Fruit fly (Drosophila melanogaster): Measurements from ENCODE around the gene CG14073.

- TF ChIP-seq psq (optimal IDR thresholded peaks at IDR 0.05) (no peak), Dll (optimal IDR thresholded peaks at IDR 0.05) (no peak), pan (optimal IDR thresholded peaks at IDR 0.05) (no peak), CG8478 (optimal IDR thresholded peaks at IDR 0.05) (no peak)
Observed at dm6 chr3L:18784562-18784961, 35.9 kb downstream of the CG14073 start.

All from whole organism.